Worm (Caenorhabditis elegans) whole organism, L1 larva: Measurements from ENCODE around the gene Y45F10D.6.

Source experiments
- F16B12.6 ChIP-seq: fragments of 150-350 bp; optimal IDR thresholded peaks from 2 replicates; lab custom pipeline; 2014; ENCODE audit warnings: missing biosample characterization, missing genetic modification characterization
- alr-1 ChIP-seq: fragments of 200-800 bp; sonication (Bioruptor generic); optimal IDR thresholded peaks from 2 replicates; lab custom pipeline; 2018; ENCODE audit warnings: borderline replicate concordance, mild to moderate bottlenecking, missing genetic modification characterization, missing compliant biosample characterization
- ceh-63 ChIP-seq: fragments of 200-800 bp; sonication (Bioruptor generic); optimal IDR thresholded peaks from 2 replicates; lab custom pipeline; 2018; ENCODE audit warnings: mild to moderate bottlenecking, missing genetic modification characterization, missing compliant biosample characterization
- ceh-82 ChIP-seq, 3 experiments: fragments of 150-350 bp in 1 of 3; sonication (generic microtip) in 2 of 3; optimal IDR thresholded peaks; 2 replicates each; lab custom pipeline; 2014 to 2017; ENCODE audit warnings: missing biosample characterization in 3 of 3, missing genetic modification characterization in 3 of 3
- ceh-88 ChIP-seq: fragments of 200-800 bp; sonication (Bioruptor generic); IDR thresholded peaks from 2 replicates; pipeline ENCODE4 v1.3.6; 2022; ENCODE audit warnings: missing genetic modification characterization, missing compliant biosample characterization
- ceh-90 ChIP-seq: sonication (generic microtip); optimal IDR thresholded peaks from 2 replicates; lab custom pipeline; 2016; ENCODE audit warnings: missing genetic modification characterization, missing compliant biosample characterization
- ces-1 ChIP-seq: fragments of 150-350 bp; optimal IDR thresholded peaks from 2 replicates; lab custom pipeline; 2014; ENCODE audit warnings: missing biosample characterization, missing genetic modification reagents, missing genetic modification characterization
- dpl-1 ChIP-seq, 3 experiments: fragments of 150-350 bp in 2 of 3; sonication (generic microtip) in 1 of 3; optimal IDR thresholded peaks; 2 replicates each; lab custom pipeline; 2014 to 2017; ENCODE audit warnings: missing biosample characterization in 3 of 3, missing genetic modification characterization in 3 of 3, missing genetic modification reagents in 3 of 3
- dsc-1 ChIP-seq: sonication (generic microtip); optimal IDR thresholded peaks from 2 replicates; lab custom pipeline; 2016; ENCODE audit warnings: mild to moderate bottlenecking, missing genetic modification characterization, missing compliant biosample characterization
- efl-1 ChIP-seq, 4 experiments: fragments of 150-350 bp; optimal IDR thresholded peaks in 3 of 4; peaks in 1 of 4; 1 replicate in 1 of 4; 2 replicates in 3 of 4; lab custom pipeline; 2014; ENCODE audit warnings: missing biosample characterization in 2 of 4, missing genetic modification characterization in 2 of 4, missing genetic modification reagents in 2 of 4
- efl-3 ChIP-seq: fragments of 200-800 bp; sonication (Bioruptor generic); optimal IDR thresholded peaks from 2 replicates; lab custom pipeline; 2018; ENCODE audit warnings: mild to moderate bottlenecking, missing genetic modification characterization, missing compliant biosample characterization
- egl-13 ChIP-seq: sonication (generic microtip); optimal IDR thresholded peaks from 2 replicates; lab custom pipeline; 2016; ENCODE audit warnings: missing genotype, missing genetic modification reagents, missing genetic modification characterization, missing compliant biosample characterization
- egl-27 ChIP-seq, 2 experiments: fragments of 150-350 bp in 1 of 2; sonication (generic microtip); optimal IDR thresholded peaks; 3 replicates each; lab custom pipeline; 2017 to 2018; ENCODE audit warnings: missing biosample characterization in 2 of 2, missing genetic modification characterization in 2 of 2, missing genetic modification reagents in 2 of 2
- elt-2 ChIP-seq: sonication (generic microtip); optimal IDR thresholded peaks from 2 replicates; lab custom pipeline; 2016; ENCODE audit warnings: missing genetic modification characterization, mild to moderate bottlenecking, inconsistent platforms, missing compliant biosample characterization, missing genetic modification reagents
- elt-3 ChIP-seq, 6 experiments: fragments of 150-350 bp in 1 of 6; sonication (generic microtip); optimal IDR thresholded peaks; 2 replicates each; lab custom pipeline; 2017 to 2018; ENCODE audit warnings: missing biosample characterization in 6 of 6, missing genetic modification characterization in 6 of 6, inconsistent platforms in 1 of 6
- fkh-4 ChIP-seq: sonication (generic microtip); optimal IDR thresholded peaks from 2 replicates; lab custom pipeline; 2016; ENCODE audit warnings: missing compliant biosample characterization, missing genetic modification characterization, borderline replicate concordance
- fkh-8 ChIP-seq: sonication (generic microtip); optimal IDR thresholded peaks from 2 replicates; lab custom pipeline; 2016; ENCODE audit warnings: mild to moderate bottlenecking, missing genetic modification characterization, missing compliant biosample characterization
- fos-1 ChIP-seq: fragments of 150-350 bp; optimal IDR thresholded peaks from 2 replicates; lab custom pipeline; 2014; ENCODE audit warnings: missing biosample characterization, missing genetic modification characterization
- grh-1 ChIP-seq: fragments of 200-800 bp; sonication (Bioruptor generic); IDR thresholded peaks from 2 replicates; pipeline ENCODE4 v1.3.6; 2022; ENCODE audit warnings: missing genetic modification reagents, missing genetic modification characterization, missing compliant biosample characterization
- hlh-4 ChIP-seq: sonication (generic microtip); optimal IDR thresholded peaks from 2 replicates; lab custom pipeline; 2016; ENCODE audit warnings: mild to moderate bottlenecking, missing genetic modification characterization, missing compliant biosample characterization
- hpl-2 ChIP-seq: fragments of 150-350 bp; optimal IDR thresholded peaks from 2 replicates; lab custom pipeline; 2014; ENCODE audit warnings: missing biosample characterization, missing genetic modification reagents, missing genetic modification characterization
- irx-1 ChIP-seq: sonication (generic microtip); optimal IDR thresholded peaks from 2 replicates; lab custom pipeline; 2016; ENCODE audit warnings: missing genetic modification characterization, missing compliant biosample characterization
- lin-13 ChIP-seq: fragments of 150-350 bp; optimal IDR thresholded peaks from 2 replicates; lab custom pipeline; 2014; ENCODE audit warnings: missing biosample characterization, missing genetic modification reagents, missing genetic modification characterization
- lin-35 ChIP-seq, 2 experiments: fragments of 150-350 bp; optimal IDR thresholded peaks; 2 replicates each; lab custom pipeline; 2014; ENCODE audit warnings: missing biosample characterization in 2 of 2, missing genetic modification characterization in 2 of 2, missing genetic modification reagents in 2 of 2
- lir-3 ChIP-seq: sonication (generic microtip); optimal IDR thresholded peaks from 2 replicates; lab custom pipeline; 2016; ENCODE audit warnings: mild to moderate bottlenecking, missing genetic modification characterization, moderate library complexity, missing compliant biosample characterization; ENCODE audit not compliant: poor library complexity
- lsy-2 ChIP-seq, 2 experiments: fragments of 150-350 bp; optimal IDR thresholded peaks; 2 replicates each; lab custom pipeline; 2014; ENCODE audit warnings: missing biosample characterization in 2 of 2, missing genetic modification characterization in 2 of 2
- mdl-1 ChIP-seq, 2 experiments: fragments of 150-350 bp; optimal IDR thresholded peaks; 2 replicates each; lab custom pipeline; 2014 to 2017; ENCODE audit warnings: missing biosample characterization in 2 of 2, missing genetic modification characterization in 2 of 2, inconsistent platforms in 1 of 2
- mep-1 ChIP-seq: fragments of 150-350 bp; optimal IDR thresholded peaks from 2 replicates; lab custom pipeline; 2014; ENCODE audit warnings: missing biosample characterization, missing genetic modification characterization
- nhr-19 ChIP-seq: fragments of 200-800 bp; sonication (Bioruptor generic); conservative IDR thresholded peaks from 2 replicates; pipeline ENCODE4 v1.3.6; 2022; ENCODE audit warnings: missing genetic modification characterization, missing compliant biosample characterization
- nhr-20 ChIP-seq: sonication (generic microtip); optimal IDR thresholded peaks from 2 replicates; lab custom pipeline; 2016; ENCODE audit warnings: mild to moderate bottlenecking, missing genetic modification characterization, missing compliant biosample characterization
- nhr-237 ChIP-seq: fragments of 150-350 bp; optimal IDR thresholded peaks from 2 replicates; lab custom pipeline; 2014; ENCODE audit warnings: missing biosample characterization, missing genetic modification characterization
- nhr-28 ChIP-seq: fragments of 150-350 bp; optimal IDR thresholded peaks from 2 replicates; lab custom pipeline; 2014; ENCODE audit warnings: missing biosample characterization, missing genetic modification characterization
- nhr-71 ChIP-seq: sonication (generic microtip); optimal IDR thresholded peaks from 2 replicates; lab custom pipeline; 2016; ENCODE audit warnings: mild to moderate bottlenecking, missing genetic modification characterization, moderate library complexity, missing compliant biosample characterization
- nhr-85 ChIP-seq: sonication (generic microtip); peaks from one replicate; lab custom pipeline; 2016; ENCODE audit warnings: missing genetic modification characterization, inconsistent platforms, missing compliant biosample characterization
- nhr-90 ChIP-seq: sonication (generic microtip); optimal IDR thresholded peaks from 2 replicates; lab custom pipeline; 2016; ENCODE audit warnings: mild to moderate bottlenecking, missing genetic modification characterization, missing compliant biosample characterization; ENCODE audit not compliant: poor library complexity
- pag-3 ChIP-seq: sonication (generic microtip); optimal IDR thresholded peaks from 2 replicates; lab custom pipeline; 2017; ENCODE audit warnings: missing genetic modification characterization, mild to moderate bottlenecking, missing compliant biosample characterization, antibody characterized with exemption, borderline replicate concordance; ENCODE audit not compliant: insufficient read depth
- rnt-1 ChIP-seq: sonication (generic microtip); optimal IDR thresholded peaks from 2 replicates; lab custom pipeline; 2016; ENCODE audit warnings: mild to moderate bottlenecking, missing genetic modification characterization, moderate library complexity, missing compliant biosample characterization
- snu-23 ChIP-seq: sonication (generic microtip); optimal IDR thresholded peaks from 2 replicates; lab custom pipeline; 2016; ENCODE audit warnings: missing genetic modification characterization, missing compliant biosample characterization
- tbx-2 ChIP-seq: sonication (generic microtip); optimal IDR thresholded peaks from 2 replicates; lab custom pipeline; 2016; ENCODE audit warnings: missing genetic modification characterization, missing compliant biosample characterization
- unc-130 ChIP-seq: fragments of 150-350 bp; optimal IDR thresholded peaks from 2 replicates; lab custom pipeline; 2017; ENCODE audit warnings: missing biosample characterization, missing genetic modification characterization, inconsistent platforms
- unc-86 ChIP-seq: sonication (generic microtip); optimal IDR thresholded peaks from 2 replicates; lab custom pipeline; 2016; ENCODE audit warnings: missing genetic modification characterization, missing compliant biosample characterization
- unc-98 ChIP-seq: fragments of 200-800 bp; sonication (Bioruptor generic); IDR thresholded peaks from 2 replicates; pipeline ENCODE4 v1.3.6; 2022; ENCODE audit warnings: missing genetic modification characterization, missing compliant biosample characterization
- ztf-11 ChIP-seq, 2 experiments: sonication (generic microtip); optimal IDR thresholded peaks; 2 replicates each; lab custom pipeline; 2016 to 2017; ENCODE audit warnings: missing genetic modification characterization in 2 of 2, missing biosample characterization in 1 of 2, missing compliant biosample characterization in 1 of 2
- ztf-4 ChIP-seq: fragments of 150-350 bp; optimal IDR thresholded peaks from 2 replicates; lab custom pipeline; 2014; ENCODE audit warnings: missing biosample characterization, missing genetic modification characterization

The Y45F10D.6 gene

ce11 chrIV:13785545-13785944 lies 12.2 kb downstream of the Y45F10D.6 start, which contains the start of gene lact-9:
lact-9 (minus strand) TSS chrIV:13785645.
- TF ChIP-seq ztf-4 (tag; lab: Kevin White, UChicago), result no peak

DNA sequence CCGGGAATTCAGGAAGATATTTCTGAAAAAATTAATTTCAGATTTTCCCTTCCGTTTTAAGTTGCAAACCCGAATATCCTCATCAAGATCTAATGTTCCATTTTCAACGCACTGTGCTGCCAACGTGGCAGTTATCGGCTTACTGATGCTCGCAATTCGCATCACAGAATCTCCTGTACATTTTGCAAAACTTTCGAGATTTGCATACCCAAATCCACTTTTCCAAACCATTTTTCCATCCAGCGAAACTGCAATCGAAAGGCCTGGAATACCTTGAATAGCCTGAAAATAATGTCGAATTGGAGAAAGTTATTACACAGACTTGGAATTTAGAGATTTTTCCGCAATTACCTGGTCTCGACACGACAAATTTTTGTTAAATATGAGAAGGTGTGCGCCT lies 12.9 kb downstream of the Y45F10D.6 start:
- TF ChIP-seq hlh-4 (tag; lab: Kevin White, UChicago) (no peak), lir-3 (tag; lab: Kevin White, UChicago) (no peak), hpl-2 (GFP tag; lab: Kevin White, UChicago) (no peak), nhr-20 (tag; lab: Kevin White, UChicago) (no peak), nhr-237 (tag; lab: Kevin White, UChicago) (no peak), ces-1 (GFP tag; lab: Kevin White, UChicago) (no peak), elt-2 (tag; lab: Kevin White, UChicago) (peak; percentile 10), lin-35 (GFP tag; optimal IDR thresholded peaks at IDR 0.05; lab: Kevin White, UChicago) (peak in 1 of 2 experiments; percentile 1), nhr-85 (tag; lab: Kevin White, UChicago) (peak; percentile 57), nhr-90 (tag; lab: Kevin White, UChicago) (peak; percentile 9)

DNA sequence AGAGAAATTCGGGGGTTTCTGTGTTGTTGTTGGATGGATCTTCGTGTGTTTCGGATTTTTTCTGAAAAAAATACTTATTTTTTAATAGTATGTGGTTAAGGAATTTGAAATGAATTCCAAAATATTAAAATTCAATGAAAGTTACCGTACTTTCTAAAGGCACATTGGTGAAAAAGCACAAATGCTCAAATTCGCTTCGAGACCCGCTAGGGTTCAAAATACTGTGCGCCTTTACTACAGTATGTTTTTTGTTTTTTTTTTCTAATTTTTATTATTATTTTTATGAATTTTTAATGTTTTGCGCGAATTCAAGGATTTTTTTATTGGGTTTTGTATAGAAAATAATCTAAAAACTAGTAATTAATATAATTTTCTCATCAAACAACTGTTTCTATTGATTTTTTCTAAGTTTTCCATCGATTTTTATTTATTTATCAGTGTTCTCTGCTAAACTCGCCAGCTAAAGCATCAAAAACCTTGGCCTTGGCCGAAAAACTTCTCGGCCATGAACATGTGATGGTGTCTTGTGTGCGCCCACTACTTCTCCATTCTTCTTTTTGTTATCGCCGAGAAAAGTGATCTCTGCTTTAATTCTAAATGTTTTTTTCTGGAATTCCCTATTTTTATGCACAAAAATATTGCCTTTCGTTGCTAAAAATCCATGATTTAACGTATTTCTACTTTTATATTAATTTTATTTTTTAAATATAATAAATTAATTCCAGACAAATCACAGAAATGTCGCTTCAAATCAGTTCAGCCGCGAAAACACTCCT lies 14.3 kb downstream of the Y45F10D.6 start, which contains the start of gene iscu-1:
TSS of gene iscu-1 (plus strand) at position 726 of the 776 bp plus-strand sequence.
- peak; percentile 39 for TF ChIP-seq lin-13 (GFP tag; lab: Kevin White, UChicago)
- no peak for TF ChIP-seq ceh-88 (GFP tag; lab: Robert Waterston, UW)
- TF ChIP-seq nhr-28 (tag; lab: Kevin White, UChicago), result no peak
- TF ChIP-seq nhr-19 (GFP tag; lab: Robert Waterston, UW), result no peak
- no peak for TF ChIP-seq egl-27 (tag; optimal IDR thresholded peaks at IDR 0.05; lab: Kevin White, UChicago)
- TF ChIP-seq ceh-90 (tag; lab: Kevin White, UChicago), result peak; percentile 72
- peak; percentile 76 for TF ChIP-seq rnt-1 (tag; lab: Kevin White, UChicago)
- peak; percentile 0 for TF ChIP-seq dsc-1
- TF ChIP-seq unc-130 (tag; lab: Kevin White, UChicago), result peak; percentile 1
- TF ChIP-seq nhr-71 (tag; lab: Kevin White, UChicago), result peak; percentile 57
- TF ChIP-seq efl-1 (optimal IDR thresholded peaks at IDR 0.05; lab: Kevin White, UChicago), result peak; percentile 34 to 40
- peak; percentile 50 to 88 for TF ChIP-seq efl-1 (GFP tag; optimal IDR thresholded peaks at IDR 0.05 in 1 of 2; lab: Kevin White, UChicago)
- no peak for TF ChIP-seq efl-3 (GFP tag; lab: Kevin White, UChicago)
- TF ChIP-seq grh-1 (GFP tag; lab: Robert Waterston, UW), result no peak
- TF ChIP-seq alr-1 (tag; lab: Kevin White, UChicago), result no peak
- TF ChIP-seq ztf-11 (tag; optimal IDR thresholded peaks at IDR 0.05; lab: Kevin White, UChicago), result no peak
- peak; percentile 27 for TF ChIP-seq elt-2 (tag; lab: Kevin White, UChicago)
- TF ChIP-seq fkh-4 (tag; lab: Kevin White, UChicago), result peak; percentile 44
- TF ChIP-seq egl-13 (tag; lab: Kevin White, UChicago), result peak; percentile 16
- no peak for TF ChIP-seq nhr-85 (tag; lab: Kevin White, UChicago)
- TF ChIP-seq unc-86 (tag; lab: Kevin White, UChicago), result no peak
- no peak for TF ChIP-seq unc-98 (GFP tag; lab: Robert Waterston, UW)
- peak in 1 of 6 experiments; percentile 13 for TF ChIP-seq elt-3 (tag; optimal IDR thresholded peaks at IDR 0.05; lab: Kevin White, UChicago)
- peak; percentile 33 for TF ChIP-seq F16B12.6
- TF ChIP-seq tbx-2 (tag; lab: Kevin White, UChicago), result peak; percentile 41
- peak; percentile 34 for TF ChIP-seq fkh-8
- peak in 1 of 3 experiments; percentile 38 for TF ChIP-seq ceh-82 (tag; optimal IDR thresholded peaks at IDR 0.05; lab: Kevin White, UChicago)
- peak; percentile 60 to 73 for TF ChIP-seq lsy-2 (tag; optimal IDR thresholded peaks at IDR 0.05; lab: Kevin White, UChicago)
- no peak for TF ChIP-seq fos-1 (tag; lab: Kevin White, UChicago)
- no peak for TF ChIP-seq irx-1 (tag; lab: Kevin White, UChicago)
- no peak for TF ChIP-seq ceh-63 (GFP tag; lab: Kevin White, UChicago)
- peak; percentile 40 to 59 for TF ChIP-seq lin-35 (GFP tag; optimal IDR thresholded peaks at IDR 0.05; lab: Kevin White, UChicago)
- TF ChIP-seq nhr-20 (tag; lab: Kevin White, UChicago), result peak; percentile 44
- TF ChIP-seq pag-3 (tag; lab: Kevin White, UChicago), result no peak
- TF ChIP-seq mep-1 (tag; lab: Kevin White, UChicago), result peak; percentile 48
- TF ChIP-seq dpl-1 (GFP tag; optimal IDR thresholded peaks at IDR 0.05; lab: Kevin White, UChicago), result peak; percentile 21 to 59 (median 49)
- TF ChIP-seq mdl-1 (tag; optimal IDR thresholded peaks at IDR 0.05; lab: Kevin White, UChicago), result peak in 1 of 2 experiments; percentile 1
- TF ChIP-seq snu-23 (GFP tag; lab: Kevin White, UChicago), result peak; percentile 59
